Fruit fly (Drosophila melanogaster) whole organism, embryonic: ENCODE measurements around the gene Tmem214.

Source experiments
- Abd-B ChIP-seq: fragments of 200-800 bp; sonication (Bioruptor generic); optimal IDR thresholded peaks from 2 replicates; lab custom pipeline; 2018; ENCODE audit warnings: missing biosample characterization, mild to moderate bottlenecking, missing genetic modification characterization, moderate library complexity
- Bgb ChIP-seq: fragments of 200-800 bp; sonication (Bioruptor generic); IDR thresholded peaks from 2 replicates; pipeline ENCODE4 v1.3.6; 2022; ENCODE audit warnings: missing biosample characterization, missing genetic modification characterization; ENCODE audit not compliant: partially characterized antibody
- Blimp-1 ChIP-seq: fragments of 200-800 bp; sonication (Bioruptor generic); optimal IDR thresholded peaks from 3 replicates; lab custom pipeline; 2018; ENCODE audit warnings: missing biosample characterization, missing genetic modification characterization, mild to moderate bottlenecking, moderate library complexity, missing genetic modification reagents
- CG11696 ChIP-seq: fragments of 200-800 bp; sonication (Bioruptor generic); IDR thresholded peaks from 2 replicates; pipeline ENCODE4 v1.3.6; 2022; ENCODE audit warnings: missing biosample characterization, missing genetic modification characterization
- CG12299 ChIP-seq: fragments of 200-800 bp; sonication (Bioruptor generic); optimal IDR thresholded peaks from 2 replicates; lab custom pipeline; 2018; ENCODE audit warnings: missing biosample characterization, mild to moderate bottlenecking, missing genetic modification characterization
- CG12942 ChIP-seq: fragments of 200-800 bp; sonication (Bioruptor generic); optimal IDR thresholded peaks from 3 replicates; lab custom pipeline; 2016; ENCODE audit warnings: missing biosample characterization, missing genetic modification characterization
- CG13287 ChIP-seq: fragments of 200-800 bp; sonication (Bioruptor generic); IDR thresholded peaks from 2 replicates; pipeline ENCODE4 v1.3.6; 2022; ENCODE audit warnings: missing biosample characterization, missing genetic modification characterization; ENCODE audit not compliant: partially characterized antibody
- CG13894 ChIP-seq: fragments of 200-800 bp; sonication (Bioruptor generic); optimal IDR thresholded peaks from 3 replicates; lab custom pipeline; 2018; ENCODE audit warnings: missing biosample characterization, mild to moderate bottlenecking, missing genetic modification characterization, moderate library complexity
- CG1529 ChIP-seq: fragments of 200-800 bp; sonication (Bioruptor generic); optimal IDR thresholded peaks from 3 replicates; lab custom pipeline; 2018; ENCODE audit warnings: missing biosample characterization, missing genetic modification characterization
- CG1647 ChIP-seq: fragments of 200-800 bp; sonication (Bioruptor generic); optimal IDR thresholded peaks from 3 replicates; lab custom pipeline; 2016; ENCODE audit warnings: missing biosample characterization, missing genetic modification characterization
- CG18262 ChIP-seq: fragments of 200-800 bp; optimal IDR thresholded peaks from 3 replicates; lab custom pipeline; 2019; ENCODE audit warnings: missing biosample characterization, mild to moderate bottlenecking, missing genetic modification characterization, moderate library complexity
- CG30403 ChIP-seq: fragments of 200-800 bp; sonication (Bioruptor generic); optimal IDR thresholded peaks from 3 replicates; lab custom pipeline; 2016; ENCODE audit warnings: missing biosample characterization, missing genetic modification characterization
- CG31441 ChIP-seq: fragments of 200-800 bp; sonication (Bioruptor generic); IDR thresholded peaks from 2 replicates; pipeline ENCODE4 v1.3.6; 2022; ENCODE audit warnings: missing biosample characterization, missing genetic modification characterization
- CG32772 ChIP-seq: fragments of 200-800 bp; sonication (Bioruptor generic); IDR thresholded peaks from 2 replicates; pipeline ENCODE4 v1.3.6; 2022; ENCODE audit warnings: missing biosample characterization, missing genetic modification characterization
- CG33557 ChIP-seq: fragments of 200-800 bp; sonication (Bioruptor generic); optimal IDR thresholded peaks from 2 replicates; lab custom pipeline; 2019; ENCODE audit warnings: missing biosample characterization, mild to moderate bottlenecking, missing genetic modification characterization, moderate library complexity
- CG34376 ChIP-seq: fragments of 200-800 bp; sonication (Bioruptor generic); optimal IDR thresholded peaks from 2 replicates; lab custom pipeline; 2018; ENCODE audit warnings: missing biosample characterization, mild to moderate bottlenecking, missing genetic modification characterization
- CG3847 ChIP-seq: fragments of 200-800 bp; sonication (Bioruptor generic); IDR thresholded peaks from 2 replicates; pipeline ENCODE4 v1.3.6; 2022; ENCODE audit warnings: missing biosample characterization, missing genetic modification characterization
- CG4360 ChIP-seq: fragments of 200-800 bp; sonication (Bioruptor generic); IDR thresholded peaks from 2 replicates; pipeline ENCODE4 v1.3.6; 2022; ENCODE audit warnings: missing biosample characterization, missing genetic modification characterization
- CG4424 ChIP-seq: fragments of 200-800 bp; sonication (Bioruptor generic); optimal IDR thresholded peaks from 3 replicates; lab custom pipeline; 2016; ENCODE audit warnings: missing biosample characterization, missing genetic modification characterization
- CG6689 ChIP-seq: fragments of 200-800 bp; sonication (Bioruptor generic); IDR thresholded peaks from 2 replicates; pipeline ENCODE4 v1.3.6; 2022; ENCODE audit warnings: missing biosample characterization, missing genetic modification characterization
- CG7745 ChIP-seq: fragments of 200-800 bp; sonication (Bioruptor generic); optimal IDR thresholded peaks from 2 replicates; lab custom pipeline; 2018; ENCODE audit warnings: missing biosample characterization, mild to moderate bottlenecking, missing genetic modification characterization, moderate library complexity
- CG8924 ChIP-seq: fragments of 200-800 bp; optimal IDR thresholded peaks from 3 replicates; lab custom pipeline; 2019; ENCODE audit warnings: missing biosample characterization, mild to moderate bottlenecking, missing genetic modification characterization, moderate library complexity
- CG8944 ChIP-seq: fragments of 200-800 bp; sonication (Bioruptor generic); optimal IDR thresholded peaks from 3 replicates; lab custom pipeline; 2016; ENCODE audit warnings: missing biosample characterization, missing genetic modification characterization
- CG9215 ChIP-seq: fragments of 200-800 bp; sonication (Bioruptor generic); IDR thresholded peaks from 2 replicates; pipeline ENCODE4 v1.3.6; 2022; ENCODE audit warnings: missing biosample characterization, missing genetic modification characterization
- CG9817 ChIP-seq: fragments of 200-800 bp; sonication (Bioruptor generic); optimal IDR thresholded peaks from 2 replicates; lab custom pipeline; 2018; ENCODE audit warnings: missing biosample characterization, mild to moderate bottlenecking, missing genetic modification characterization, moderate library complexity
- HLH3B ChIP-seq: fragments of 200-800 bp; sonication (Bioruptor generic); IDR thresholded peaks from 2 replicates; pipeline ENCODE4 v1.3.6; 2022; ENCODE audit warnings: missing biosample characterization, missing genetic modification characterization
- Hr51 ChIP-seq, 2 experiments: fragments of 200-800 bp; sonication (Bioruptor generic); optimal IDR thresholded peaks; 2 replicates in 1 of 2; 3 replicates in 1 of 2; lab custom pipeline; 2016 to 2018; ENCODE audit warnings: missing biosample characterization in 2 of 2, missing genetic modification characterization in 2 of 2, mild to moderate bottlenecking in 1 of 2, moderate library complexity in 1 of 2
- Nf-YB ChIP-seq: fragments of 200-800 bp; sonication (Bioruptor generic); optimal IDR thresholded peaks from 3 replicates; lab custom pipeline; 2019; ENCODE audit warnings: missing biosample characterization, mild to moderate bottlenecking, missing genetic modification characterization, moderate library complexity
- Six4 ChIP-seq: fragments of 200-800 bp; sonication (Bioruptor generic); optimal IDR thresholded peaks from 2 replicates; lab custom pipeline; 2016; ENCODE audit warnings: missing biosample characterization, missing genetic modification characterization
- Stat92E ChIP-seq, 3 experiments: fragments of >200 bp in 2 of 3; fragments of 200-800 bp in 1 of 3; sonication (Bioruptor generic) in 1 of 3; optimal IDR thresholded peaks; 2 replicates each; lab custom pipeline; 2017 to 2019; ENCODE audit warnings: missing biosample characterization in 3 of 3, missing genetic modification characterization in 3 of 3, mild to moderate bottlenecking in 1 of 3, moderate library complexity in 1 of 3
- TFAM ChIP-seq: fragments of 200-800 bp; sonication (Bioruptor generic); optimal IDR thresholded peaks from 2 replicates; lab custom pipeline; 2017; ENCODE audit warnings: missing biosample characterization, missing genetic modification characterization, inconsistent platforms
- Trl ChIP-seq, 3 experiments: fragments of >200 bp in 2 of 3; fragments of 200-800 bp in 1 of 3; sonication (Bioruptor generic) in 1 of 3; optimal IDR thresholded peaks; 2 replicates in 1 of 3; 3 replicates in 2 of 3; lab custom pipeline; 2016 to 2017; ENCODE audit warnings: missing biosample characterization in 1 of 3, missing genetic modification characterization in 1 of 3
- aop ChIP-seq: fragments of 200-800 bp; sonication (Bioruptor generic); IDR thresholded peaks from 2 replicates; pipeline ENCODE4 v1.3.6; 2022; ENCODE audit warnings: missing biosample characterization, missing genetic modification characterization
- bigmax ChIP-seq: fragments of 200-800 bp; sonication (Bioruptor generic); optimal IDR thresholded peaks from 2 replicates; lab custom pipeline; 2018; ENCODE audit warnings: missing biosample characterization, mild to moderate bottlenecking, missing genetic modification characterization
- bowl ChIP-seq: fragments of 200-800 bp; sonication (Bioruptor generic); IDR thresholded peaks from 2 replicates; pipeline ENCODE4 v1.3.6; 2022; ENCODE audit warnings: missing biosample characterization, missing genetic modification characterization
- corto ChIP-seq: fragments of 200-800 bp; sonication (Bioruptor generic); optimal IDR thresholded peaks from 2 replicates; lab custom pipeline; 2016; ENCODE audit warnings: missing biosample characterization, mild to moderate bottlenecking, missing genetic modification characterization, moderate library complexity
- inv ChIP-seq: fragments of 200-800 bp; sonication (Bioruptor generic); IDR thresholded peaks from 2 replicates; pipeline ENCODE4 v1.3.6; 2022; ENCODE audit warnings: missing biosample characterization, missing genetic modification characterization; ENCODE audit not compliant: partially characterized antibody
- lov ChIP-seq, 2 experiments: fragments of 200-800 bp in 1 of 2; fragments of >200 bp in 1 of 2; sonication (Bioruptor generic) in 1 of 2; IDR thresholded peaks in 1 of 2; optimal IDR thresholded peaks in 1 of 2; 2 replicates in 1 of 2; 3 replicates in 1 of 2; pipeline versions ENCODE4 v1.3.6 to Lab custom; 2017 to 2022; ENCODE audit warnings: missing biosample characterization in 1 of 2, missing genetic modification characterization in 1 of 2
- mld ChIP-seq: fragments of 200-800 bp; sonication (Bioruptor generic); IDR thresholded peaks from 3 replicates; pipeline ENCODE4 v1.3.6; 2022; ENCODE audit warnings: missing biosample characterization, missing genetic modification characterization; ENCODE audit not compliant: partially characterized antibody
- odd ChIP-seq: fragments of 200-800 bp; sonication (Bioruptor generic); optimal IDR thresholded peaks from 2 replicates; lab custom pipeline; 2017; ENCODE audit warnings: missing biosample characterization, mild to moderate bottlenecking, missing genetic modification characterization
- org-1 ChIP-seq: fragments of 200-800 bp; sonication (Bioruptor generic); optimal IDR thresholded peaks from 2 replicates; lab custom pipeline; 2017; ENCODE audit warnings: missing biosample characterization, missing genetic modification characterization
- pb ChIP-seq: fragments of 200-800 bp; sonication (Bioruptor generic); optimal IDR thresholded peaks from 3 replicates; lab custom pipeline; 2016; ENCODE audit warnings: missing biosample characterization, missing genetic modification characterization
- run ChIP-seq: fragments of 200-800 bp; sonication (Bioruptor generic); optimal IDR thresholded peaks from 3 replicates; lab custom pipeline; 2018; ENCODE audit warnings: missing biosample characterization, mild to moderate bottlenecking, missing genetic modification characterization
- so ChIP-seq: fragments of 200-800 bp; sonication (Bioruptor generic); IDR thresholded peaks from 3 replicates; pipeline ENCODE4 v1.3.6; 2022; ENCODE audit warnings: missing biosample characterization, missing genetic modification characterization
- stc ChIP-seq: fragments of 200-800 bp; sonication (Bioruptor generic); IDR thresholded peaks from 2 replicates; pipeline ENCODE4 v1.3.6; 2022; ENCODE audit warnings: missing biosample characterization, missing genetic modification characterization
- ttk ChIP-seq: fragments of 200-800 bp; sonication (Bioruptor generic); IDR thresholded peaks from 2 replicates; pipeline ENCODE4 v2.1.2; 2022; ENCODE audit warnings: missing biosample characterization, missing genetic modification characterization
- twi ChIP-seq: fragments of 200-800 bp; optimal IDR thresholded peaks from 2 replicates; lab custom pipeline; 2019; ENCODE audit warnings: missing biosample characterization, mild to moderate bottlenecking, missing genetic modification characterization, moderate library complexity
- zen ChIP-seq: fragments of 200-800 bp; sonication (Bioruptor generic); optimal IDR thresholded peaks from 3 replicates; lab custom pipeline; 2018; ENCODE audit warnings: missing biosample characterization, mild to moderate bottlenecking, missing genetic modification characterization, moderate library complexity
- zen2 ChIP-seq: fragments of 200-800 bp; sonication (Bioruptor generic); IDR thresholded peaks from 3 replicates; pipeline ENCODE4 v1.3.6; 2022; ENCODE audit warnings: missing biosample characterization, missing genetic modification characterization; ENCODE audit not compliant: partially characterized antibody

Gene Tmem214

DNA sequence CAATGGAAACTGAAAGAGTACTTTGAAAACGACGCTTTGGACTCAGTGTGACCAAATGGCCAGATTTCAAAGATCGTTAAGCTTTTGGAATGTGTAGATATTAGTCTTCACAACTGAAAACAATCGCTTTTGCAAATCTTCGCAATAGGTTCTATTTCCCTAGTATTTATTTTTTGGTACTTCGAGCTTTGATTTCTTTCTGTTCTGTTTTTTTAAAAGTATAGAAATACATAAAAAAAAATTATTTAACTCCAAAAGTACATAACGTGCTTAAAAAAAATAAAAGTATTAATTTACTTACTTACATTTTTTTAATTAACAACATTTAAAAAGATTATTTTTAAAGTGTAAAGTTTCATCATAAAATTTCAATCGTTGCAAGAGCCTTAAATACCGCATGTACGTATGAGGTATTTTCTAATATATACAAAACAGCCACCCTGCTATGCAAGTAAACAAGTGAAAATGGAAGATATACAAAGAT lies 17.3 kb upstream of the Tmem214 start, which contains the start of the genes piwi and CG12253 (continued):
- TF ChIP-seq odd (GFP tag; lab: Kevin White, UChicago), result peak; percentile 54
- peak; percentile 69 for TF ChIP-seq CG12299
- peak; percentile 84 for TF ChIP-seq CG3847 (GFP tag; lab: Robert Waterston, UW)
- TF ChIP-seq aop, result no peak
- TF ChIP-seq mld, result no peak
- TF ChIP-seq CG30403, result peak; percentile 93
- TF ChIP-seq CG1647 (GFP tag; lab: Kevin White, UChicago), result no peak
- peak; percentile 78 for TF ChIP-seq CG9817 (tag; lab: Kevin White, UChicago)
- TF ChIP-seq CG32772 (GFP tag; lab: Robert Waterston, UW), result no peak
- TF ChIP-seq corto (GFP tag; lab: Kevin White, UChicago), result no peak
- TF ChIP-seq ttk, result peak; percentile 87
- TF ChIP-seq CG31441 (GFP tag; lab: Robert Waterston, UW), result no peak
- TF ChIP-seq CG18262 (tag; lab: Kevin White, UChicago), result peak; percentile 57
- TF ChIP-seq CG12942, result peak; percentile 70
- TF ChIP-seq CG11696 (GFP tag; lab: Robert Waterston, UW), result no peak
- TF ChIP-seq run (tag; lab: Kevin White, UChicago), result no peak
- TF ChIP-seq CG34376 (GFP tag; lab: Kevin White, UChicago), result no peak
- TF ChIP-seq CG4424, result peak; percentile 42
- no peak for TF ChIP-seq Abd-B
- TF ChIP-seq pb (GFP tag; lab: Kevin White, UChicago), result no peak
- no peak for TF ChIP-seq CG9215
- peak; percentile 37 for TF ChIP-seq Six4
- no peak for TF ChIP-seq so (GFP tag; lab: Robert Waterston, UW)
- TF ChIP-seq CG1529, result peak; percentile 61
- no peak for TF ChIP-seq inv (GFP tag; lab: Robert Waterston, UW)
- peak; percentile 89 for TF ChIP-seq CG8924
- TF ChIP-seq zen (tag; lab: Kevin White, UChicago), result peak; percentile 33
- no peak for TF ChIP-seq stc
- peak; percentile 69 for TF ChIP-seq twi (tag; lab: Kevin White, UChicago)
- no peak for TF ChIP-seq lov (optimal IDR thresholded peaks at IDR 0.05; lab: Kevin White, UChicago)
- no peak for TF ChIP-seq lov (GFP tag; IDR thresholded peaks at IDR 0.05; lab: Robert Waterston, UW)
- TF ChIP-seq TFAM, result no peak
- no peak for TF ChIP-seq bowl (GFP tag; lab: Robert Waterston, UW)
- peak; percentile 43; the same call in 1 of the 2 replicates for TF ChIP-seq CG6689 (GFP tag; lab: Robert Waterston, UW)
- no peak for TF ChIP-seq CG4360 (GFP tag; lab: Robert Waterston, UW)
- peak; percentile 57 for TF ChIP-seq org-1 (GFP tag; lab: Kevin White, UChicago)
- no peak for TF ChIP-seq CG8944
- TF ChIP-seq HLH3B (GFP tag; lab: Robert Waterston, UW), result peak; percentile 83
- no peak for TF ChIP-seq bigmax (GFP tag; lab: Kevin White, UChicago)
- TF ChIP-seq Hr51 (GFP tag; optimal IDR thresholded peaks at IDR 0.05; lab: Kevin White, UChicago), result peak in 1 of 2 experiments; percentile 28
- TF ChIP-seq Trl (optimal IDR thresholded peaks at IDR 0.05; lab: Kevin White, UChicago), result no peak
- peak; percentile 20 for TF ChIP-seq Trl (GFP tag; optimal IDR thresholded peaks at IDR 0.05; lab: Kevin White, UChicago)
- no peak for TF ChIP-seq Stat92E (GFP tag; optimal IDR thresholded peaks at IDR 0.05; lab: Kevin White, UChicago)
- TF ChIP-seq Blimp-1 (GFP tag; lab: Kevin White, UChicago), result no peak
- TF ChIP-seq CG13894 (tag; lab: Kevin White, UChicago), result no peak
- no peak for TF ChIP-seq Bgb
- peak; percentile 70 for TF ChIP-seq Nf-YB (GFP tag; lab: Kevin White, UChicago)
- TF ChIP-seq CG13287 (GFP tag; lab: Robert Waterston, UW), result no peak
- TF ChIP-seq CG7745 (tag; lab: Kevin White, UChicago), result no peak
- no peak for TF ChIP-seq CG33557 (GFP tag; lab: Kevin White, UChicago)
- TF ChIP-seq zen2 (GFP tag; lab: Robert Waterston, UW), result no peak
